Fruit fly (Drosophila melanogaster) whole organism, prepupa: ENCODE data around the gene CG11504.
A peak's percentile ranks its signal among the peaks of the same experiment; 100 is the strongest.

Source experiments
- Blimp-1 ChIP-seq: fragments of 200-800 bp; sonication (Bioruptor generic); optimal IDR thresholded peaks from 3 replicates; lab custom pipeline; 2017; ENCODE audit warnings: missing biosample characterization, missing genetic modification characterization, mild to moderate bottlenecking, moderate library complexity, missing genetic modification reagents
- CG10631 ChIP-seq: fragments of 200-800 bp; sonication (Bioruptor generic); optimal IDR thresholded peaks from 2 replicates; lab custom pipeline; 2016; ENCODE audit warnings: missing biosample characterization, missing genetic modification characterization
- CG10669 ChIP-seq: fragments of 200-800 bp; sonication (Bioruptor generic); optimal IDR thresholded peaks from 3 replicates; lab custom pipeline; 2018; ENCODE audit warnings: missing biosample characterization, mild to moderate bottlenecking, missing genetic modification characterization, moderate library complexity
- CG11294 ChIP-seq: fragments of 200-800 bp; sonication (Bioruptor generic); IDR thresholded peaks from 2 replicates; pipeline ENCODE4 v1.3.6; 2022; ENCODE audit warnings: missing biosample characterization, missing genetic modification characterization
- CG11762 ChIP-seq: fragments of 200-800 bp; sonication (Bioruptor generic); optimal IDR thresholded peaks from 3 replicates; lab custom pipeline; 2016; ENCODE audit warnings: missing biosample characterization, missing genetic modification characterization; ENCODE audit not compliant: insufficient read depth
- CG11902 ChIP-seq: fragments of 200-800 bp; sonication (Bioruptor generic); optimal IDR thresholded peaks from 3 replicates; lab custom pipeline; 2016; ENCODE audit warnings: missing biosample characterization, missing genetic modification characterization
- CG15336 ChIP-seq: fragments of 200-800 bp; sonication (Bioruptor generic); IDR thresholded peaks from 2 replicates; pipeline ENCODE4 v1.3.6; 2022; ENCODE audit warnings: missing biosample characterization, missing genetic modification characterization
- CG1621 ChIP-seq: fragments of 200-800 bp; sonication (Bioruptor generic); optimal IDR thresholded peaks from 3 replicates; lab custom pipeline; 2018; ENCODE audit warnings: missing biosample characterization, mild to moderate bottlenecking, missing genetic modification characterization
- CG16779 ChIP-seq: fragments of 200-800 bp; sonication (Bioruptor generic); optimal IDR thresholded peaks from 3 replicates; lab custom pipeline; 2017; ENCODE audit warnings: missing biosample characterization, mild to moderate bottlenecking, missing genetic modification characterization
- CG32006 ChIP-seq: fragments of 200-800 bp; sonication (Bioruptor generic); optimal IDR thresholded peaks from 3 replicates; lab custom pipeline; 2017; ENCODE audit warnings: missing biosample characterization, mild to moderate bottlenecking, missing genetic modification characterization
- CG34406 ChIP-seq: fragments of 200-800 bp; sonication (Bioruptor generic); optimal IDR thresholded peaks from 3 replicates; lab custom pipeline; 2016; ENCODE audit warnings: missing biosample characterization, missing genetic modification characterization
- CG3919 ChIP-seq: fragments of 200-800 bp; sonication (Bioruptor generic); optimal IDR thresholded peaks from 3 replicates; lab custom pipeline; 2016; ENCODE audit warnings: missing biosample characterization, missing genetic modification characterization
- CG4318 ChIP-seq: fragments of 200-800 bp; sonication (Bioruptor generic); optimal IDR thresholded peaks from 3 replicates; lab custom pipeline; 2017; ENCODE audit warnings: missing biosample characterization, mild to moderate bottlenecking, missing genetic modification characterization
- CG6276 ChIP-seq: fragments of 200-800 bp; sonication (Bioruptor generic); optimal IDR thresholded peaks from 2 replicates; lab custom pipeline; 2017; ENCODE audit warnings: missing biosample characterization, mild to moderate bottlenecking, missing genetic modification characterization
- CG6792 ChIP-seq: fragments of 200-800 bp; sonication (Bioruptor generic); optimal IDR thresholded peaks from 3 replicates; lab custom pipeline; 2016; ENCODE audit warnings: missing biosample characterization, missing genetic modification characterization
- CG7368 ChIP-seq: fragments of 200-800 bp; sonication (Bioruptor generic); optimal IDR thresholded peaks from 3 replicates; lab custom pipeline; 2016; ENCODE audit warnings: missing biosample characterization, missing genetic modification characterization
- CG8119 ChIP-seq: fragments of 200-800 bp; sonication (Bioruptor generic); IDR thresholded peaks from 3 replicates; pipeline ENCODE4 v1.3.6; 2022; ENCODE audit warnings: missing biosample characterization, missing genetic modification characterization
- CG8319 ChIP-seq: fragments of 200-800 bp; sonication (Bioruptor generic); optimal IDR thresholded peaks from 3 replicates; lab custom pipeline; 2016; ENCODE audit warnings: missing biosample characterization, missing genetic modification characterization
- CG8632 ChIP-seq: fragments of 200-800 bp; sonication (Bioruptor generic); optimal IDR thresholded peaks from 3 replicates; lab custom pipeline; 2016; ENCODE audit warnings: missing biosample characterization, missing genetic modification characterization
- CG9139 ChIP-seq: fragments of 200-800 bp; sonication (Bioruptor generic); optimal IDR thresholded peaks from 3 replicates; lab custom pipeline; 2017; ENCODE audit warnings: missing biosample characterization, mild to moderate bottlenecking, missing genetic modification characterization
- Eip75B ChIP-seq: fragments of 200-800 bp; sonication (Bioruptor generic); optimal IDR thresholded peaks from 3 replicates; lab custom pipeline; 2016; ENCODE audit warnings: missing biosample characterization, missing genetic modification characterization
- Eip78C ChIP-seq: fragments of 200-800 bp; sonication (Bioruptor generic); peaks from one replicate; lab custom pipeline; 2016; ENCODE audit warnings: missing biosample characterization, missing genetic modification characterization
- Eip93F ChIP-seq: fragments of 200-800 bp; sonication (Bioruptor generic); optimal IDR thresholded peaks from 2 replicates; lab custom pipeline; 2016; ENCODE audit warnings: missing biosample characterization, mild to moderate bottlenecking, missing genetic modification characterization
- Ets21C ChIP-seq: fragments of 200-800 bp; sonication (Bioruptor generic); optimal IDR thresholded peaks from 3 replicates; lab custom pipeline; 2016; ENCODE audit warnings: missing biosample characterization, missing genetic modification characterization
- Ets96B ChIP-seq: fragments of 200-800 bp; optimal IDR thresholded peaks from 2 replicates; lab custom pipeline; 2019; ENCODE audit warnings: missing biosample characterization, mild to moderate bottlenecking, missing genetic modification characterization, moderate library complexity
- Gug ChIP-seq: fragments of 200-800 bp; sonication (Bioruptor generic); IDR thresholded peaks from 2 replicates; pipeline ENCODE4 v1.3.6; 2022; ENCODE audit warnings: missing biosample characterization, missing genetic modification characterization
- Hr38 ChIP-seq: sonication (Bioruptor generic); optimal IDR thresholded peaks from 2 replicates; lab custom pipeline; 2016; ENCODE audit warnings: missing biosample characterization, missing genetic modification characterization
- Hr39 ChIP-seq: fragments of 200-800 bp; sonication (Bioruptor generic); optimal IDR thresholded peaks from 2 replicates; lab custom pipeline; 2016; ENCODE audit warnings: missing biosample characterization, missing genetic modification characterization
- Hr4 ChIP-seq: fragments of 200-800 bp; sonication (Bioruptor generic); optimal IDR thresholded peaks from 3 replicates; lab custom pipeline; 2016; ENCODE audit warnings: missing biosample characterization, missing genetic modification characterization
- Lpt ChIP-seq: fragments of 200-800 bp; sonication (Bioruptor generic); optimal IDR thresholded peaks from 3 replicates; lab custom pipeline; 2016; ENCODE audit warnings: missing biosample characterization, missing genetic modification characterization
- Met ChIP-seq: fragments of 200-800 bp; sonication (Bioruptor generic); optimal IDR thresholded peaks from 3 replicates; lab custom pipeline; 2016; ENCODE audit warnings: missing biosample characterization, missing genetic modification characterization
- OdsH ChIP-seq: fragments of 200-800 bp; sonication (Bioruptor generic); optimal IDR thresholded peaks from 3 replicates; lab custom pipeline; 2016; ENCODE audit warnings: missing biosample characterization, missing genetic modification characterization
- Smox ChIP-seq: fragments of 200-800 bp; sonication (Bioruptor generic); optimal IDR thresholded peaks from 3 replicates; lab custom pipeline; 2016; ENCODE audit warnings: missing biosample characterization, missing genetic modification characterization
- Sox102F ChIP-seq: fragments of 200-800 bp; sonication (Bioruptor generic); optimal IDR thresholded peaks from 2 replicates; lab custom pipeline; 2016; ENCODE audit warnings: missing biosample characterization, mild to moderate bottlenecking, missing genetic modification characterization
- Sox14 ChIP-seq: fragments of 200-800 bp; sonication (Bioruptor generic); optimal IDR thresholded peaks from 3 replicates; lab custom pipeline; 2016; ENCODE audit warnings: missing biosample characterization, missing genetic modification characterization
- Sox15 ChIP-seq: fragments of 200-800 bp; sonication (Bioruptor generic); optimal IDR thresholded peaks from 3 replicates; lab custom pipeline; 2016; ENCODE audit warnings: missing biosample characterization, missing genetic modification characterization
- achi ChIP-seq: fragments of 200-800 bp; sonication (Bioruptor generic); optimal IDR thresholded peaks from 3 replicates; lab custom pipeline; 2016; ENCODE audit warnings: missing biosample characterization, missing genetic modification characterization
- acj6 ChIP-seq: fragments of 200-800 bp; sonication (Bioruptor generic); optimal IDR thresholded peaks from 3 replicates; lab custom pipeline; 2016; ENCODE audit warnings: missing biosample characterization, missing genetic modification characterization
- cyc ChIP-seq: fragments of 200-800 bp; sonication (Bioruptor generic); optimal IDR thresholded peaks from 3 replicates; lab custom pipeline; 2016; ENCODE audit warnings: missing biosample characterization, missing genetic modification characterization
- dac ChIP-seq: fragments of 200-800 bp; sonication (Bioruptor generic); optimal IDR thresholded peaks from 2 replicates; lab custom pipeline; 2017; ENCODE audit warnings: missing biosample characterization, mild to moderate bottlenecking, missing genetic modification characterization
- dsx ChIP-seq: fragments of 200-800 bp; optimal IDR thresholded peaks from 3 replicates; lab custom pipeline; 2019; ENCODE audit warnings: missing biosample characterization, mild to moderate bottlenecking, missing genetic modification characterization, moderate library complexity; ENCODE audit not compliant: poor library complexity, severe bottlenecking
- eg ChIP-seq: fragments of 200-800 bp; sonication (Bioruptor generic); IDR thresholded peaks from 3 replicates; pipeline ENCODE4 v1.3.6; 2022; ENCODE audit warnings: missing biosample characterization, missing genetic modification characterization
- esn ChIP-seq: fragments of 200-800 bp; sonication (Bioruptor generic); optimal IDR thresholded peaks from 2 replicates; lab custom pipeline; 2016; ENCODE audit warnings: missing biosample characterization, mild to moderate bottlenecking, missing genetic modification characterization, moderate library complexity
- fd85E ChIP-seq: fragments of 200-800 bp; sonication (Bioruptor generic); optimal IDR thresholded peaks from 3 replicates; lab custom pipeline; 2016; ENCODE audit warnings: missing biosample characterization, missing genetic modification characterization
- net ChIP-seq: fragments of 200-800 bp; sonication (Bioruptor generic); optimal IDR thresholded peaks from 3 replicates; lab custom pipeline; 2016; ENCODE audit warnings: missing biosample characterization, missing genetic modification characterization
- pdm3 ChIP-seq: fragments of 200-800 bp; sonication (Bioruptor generic); optimal IDR thresholded peaks from 3 replicates; lab custom pipeline; 2016; ENCODE audit warnings: missing biosample characterization, missing genetic modification characterization
- salr ChIP-seq, 2 experiments: fragments of 200-800 bp; sonication (Bioruptor generic); optimal IDR thresholded peaks; 3 replicates each; lab custom pipeline; 2016 to 2018; ENCODE audit warnings: missing biosample characterization in 2 of 2, missing genetic modification characterization in 2 of 2, mild to moderate bottlenecking in 1 of 2
- spab ChIP-seq: fragments of 200-800 bp; sonication (Bioruptor generic); optimal IDR thresholded peaks from 2 replicates; lab custom pipeline; 2017; ENCODE audit warnings: missing biosample characterization, mild to moderate bottlenecking, missing genetic modification characterization, missing genetic modification reagents
- ss ChIP-seq, 2 experiments: fragments of 200-800 bp; sonication (Bioruptor generic); optimal IDR thresholded peaks; 2 replicates in 1 of 2; 3 replicates in 1 of 2; lab custom pipeline; 2017 to 2018; ENCODE audit warnings: mild to moderate bottlenecking in 2 of 2, missing biosample characterization in 2 of 2, missing genetic modification characterization in 2 of 2, moderate library complexity in 1 of 2
- svp ChIP-seq: fragments of 200-800 bp; sonication (Bioruptor generic); peaks from one replicate; lab custom pipeline; 2016; ENCODE audit warnings: missing biosample characterization, missing genetic modification characterization
- vri ChIP-seq: fragments of 200-800 bp; sonication (Bioruptor generic); optimal IDR thresholded peaks from 3 replicates; lab custom pipeline; 2016; ENCODE audit warnings: missing biosample characterization, mild to moderate bottlenecking, missing genetic modification characterization

Gene CG11504

dm6 chr3R:29981479-29981878 is 16.2 kb upstream of the CG11504 start (continued):
- peak; percentile 79 for TF ChIP-seq svp

dm6 chr3R:29982027-29982426 is 15.7 kb upstream of the CG11504 start:
- TF ChIP-seq CG6276 (GFP tag; lab: Kevin White, UChicago) (peak; percentile 2), Met (GFP tag; lab: Kevin White, UChicago) (peak; percentile 6), pdm3 (GFP tag; lab: Kevin White, UChicago) (peak; percentile 10), CG11762 (GFP tag; lab: Kevin White, UChicago) (no peak), CG16779 (tag; lab: Kevin White, UChicago) (no peak), Eip93F (no peak), CG10631 (GFP tag; lab: Kevin White, UChicago) (peak; percentile 24), OdsH (GFP tag; lab: Kevin White, UChicago) (peak; percentile 37), dac (GFP tag; lab: Kevin White, UChicago) (peak; percentile 73), fd85E (no peak), net (GFP tag; lab: Kevin White, UChicago) (no peak), CG3919 (GFP tag; lab: Kevin White, UChicago) (peak; percentile 30), Eip78C (GFP tag; lab: Kevin White, UChicago) (peak; percentile 60), eg (GFP tag; lab: Robert Waterston, UW) (peak; percentile 89), dsx (GFP tag; lab: Kevin White, UChicago) (no peak), esn (GFP tag; lab: Kevin White, UChicago) (no peak), Blimp-1 (GFP tag; lab: Kevin White, UChicago) (no peak), CG7368 (GFP tag; lab: Kevin White, UChicago) (no peak), CG8632 (GFP tag; lab: Kevin White, UChicago) (no peak), achi (GFP tag; lab: Kevin White, UChicago) (peak; percentile 46), CG11902 (GFP tag; lab: Kevin White, UChicago) (no peak), Sox102F (GFP tag; lab: Kevin White, UChicago) (no peak), CG8319 (GFP tag; lab: Kevin White, UChicago) (no peak), CG32006 (GFP tag; lab: Kevin White, UChicago) (peak; percentile 84), CG10669 (GFP tag; lab: Kevin White, UChicago) (no peak), Sox14 (GFP tag; lab: Kevin White, UChicago) (peak; percentile 23), salr (GFP tag; optimal IDR thresholded peaks at IDR 0.05; lab: Kevin White, UChicago) (peak in 1 of 2 experiments; percentile 41), Sox15 (GFP tag; lab: Kevin White, UChicago) (no peak), acj6 (GFP tag; lab: Kevin White, UChicago) (peak; percentile 44), vri (GFP tag; lab: Kevin White, UChicago) (no peak), Hr4 (peak; percentile 89), Ets96B (no peak), ss (GFP tag; optimal IDR thresholded peaks at IDR 0.05; lab: Kevin White, UChicago) (no peak), CG15336 (GFP tag; lab: Robert Waterston, UW) (peak; percentile 87), CG9139 (GFP tag; lab: Kevin White, UChicago) (no peak), CG4318 (GFP tag; lab: Kevin White, UChicago) (peak; percentile 74), Ets21C (no peak), Lpt (GFP tag; lab: Kevin White, UChicago) (peak; percentile 39), CG6792 (no peak), spab (GFP tag; lab: Kevin White, UChicago) (no peak), CG8119 (GFP tag; lab: Robert Waterston, UW) (peak; percentile 83), cyc (GFP tag; lab: Kevin White, UChicago) (no peak), Hr39 (GFP tag; lab: Kevin White, UChicago) (peak; percentile 24), Smox (no peak), CG34406 (GFP tag; lab: Kevin White, UChicago) (no peak), Gug (GFP tag; lab: Robert Waterston, UW) (peak; percentile 62), CG11294 (peak; percentile 67), Hr38 (no peak), CG1621 (no peak), Eip75B (GFP tag; lab: Kevin White, UChicago) (no peak)
